Worm (Caenorhabditis elegans): ENCODE data around the gene C09B9.85.
A peak's percentile ranks its signal among the peaks of the same experiment; 100 is the strongest.

Gene C09B9.85

DNA sequence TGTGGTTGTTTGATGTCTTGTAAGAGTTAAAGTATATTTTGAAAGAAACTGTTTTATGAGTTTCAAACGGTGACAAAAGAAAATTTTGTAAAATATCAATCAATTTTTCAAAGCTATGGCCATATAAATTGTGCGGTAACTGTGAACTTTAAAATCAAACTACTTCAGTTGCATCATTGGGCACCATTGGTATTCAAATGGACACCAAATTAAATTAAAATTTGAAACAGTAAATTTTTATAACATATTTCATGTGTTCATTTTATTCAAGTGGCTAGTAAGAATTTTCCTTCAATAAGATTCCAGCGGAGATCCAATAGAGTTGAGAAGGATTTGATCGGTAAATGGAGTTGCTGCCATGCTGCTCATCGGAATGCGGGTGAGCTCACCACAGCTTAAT lies 5.8 kb upstream of the C09B9.85 start:
- peak; percentile 90 for TF ChIP-seq aha-1 (tag)
- no peak for TF ChIP-seq nhr-10 (tag; optimal IDR thresholded peaks at IDR 0.05)

DNA sequence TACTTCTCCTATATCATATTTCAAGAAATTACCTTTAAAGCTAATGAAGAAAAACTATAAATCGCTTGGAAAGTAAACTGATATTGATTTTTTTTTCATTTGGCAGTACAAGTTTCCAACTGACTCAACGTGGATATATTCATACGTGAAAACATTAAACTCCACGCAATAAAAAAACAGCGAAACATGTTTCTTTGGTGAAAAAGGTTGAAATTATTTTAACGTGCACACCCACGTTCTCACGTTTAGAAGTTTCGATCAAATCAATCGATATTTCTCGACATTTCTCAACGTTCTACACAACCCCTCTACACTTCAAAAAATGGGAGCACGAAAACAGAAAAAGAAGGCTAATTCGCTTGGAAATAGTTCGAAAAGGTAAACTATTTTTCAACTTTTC lies 3.4 kb upstream of the C09B9.85 start, which contains the start of the genes best-6 and C09B9.2:
Gene best-6 (minus strand): TSS at position 101 of the 400 bp plus-strand sequence.
Gene C09B9.2 (plus strand): TSS at position 314 of the 400 bp plus-strand sequence.
- TF ChIP-seq nhr-42 (GFP tag; IDR thresholded peaks at IDR 0.05) (no peak), hlh-30 (tag; optimal IDR thresholded peaks at IDR 0.05; ENCODE audit: insufficient read depth) (no peak), dpl-1 (GFP tag; optimal IDR thresholded peaks at IDR 0.05) (no peak), attf-4 (tag; optimal IDR thresholded peaks at IDR 0.05) (no peak), unc-62 (GFP tag; optimal IDR thresholded peaks at IDR 0.05 in 1 of 2) (peak in 1 of 2 experiments; percentile 87), unc-62 (tag; optimal IDR thresholded peaks at IDR 0.05) (no peak)

DNA sequence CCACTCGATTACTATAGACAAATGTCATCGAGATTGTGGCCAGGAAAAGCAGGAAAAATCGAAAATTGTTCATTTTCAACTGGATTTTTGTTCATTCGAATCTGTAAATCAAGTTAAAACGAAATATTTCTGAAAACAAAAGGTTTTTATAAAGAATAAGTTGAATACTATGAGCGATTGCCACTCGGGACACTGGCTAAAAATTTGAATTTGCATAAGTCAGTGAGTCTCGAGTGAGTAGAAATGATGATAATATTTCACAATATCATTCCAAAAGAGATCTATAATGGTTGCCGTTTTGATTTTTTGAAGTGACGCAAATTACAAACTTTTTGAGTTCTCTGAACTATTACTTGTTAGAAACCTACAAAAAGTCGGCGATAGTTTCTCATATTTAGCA lies 5.0 kb downstream of the C09B9.85 start, which contains the start of gene T28H11.8:
Gene T28H11.8 (minus strand): TSS at position 101 of the 400 bp plus-strand sequence.
- TF ChIP-seq aha-1 (tag) (peak; percentile 30), zfp-3 (GFP tag; conservative IDR thresholded peaks at IDR 0.05) (no peak)

DNA sequence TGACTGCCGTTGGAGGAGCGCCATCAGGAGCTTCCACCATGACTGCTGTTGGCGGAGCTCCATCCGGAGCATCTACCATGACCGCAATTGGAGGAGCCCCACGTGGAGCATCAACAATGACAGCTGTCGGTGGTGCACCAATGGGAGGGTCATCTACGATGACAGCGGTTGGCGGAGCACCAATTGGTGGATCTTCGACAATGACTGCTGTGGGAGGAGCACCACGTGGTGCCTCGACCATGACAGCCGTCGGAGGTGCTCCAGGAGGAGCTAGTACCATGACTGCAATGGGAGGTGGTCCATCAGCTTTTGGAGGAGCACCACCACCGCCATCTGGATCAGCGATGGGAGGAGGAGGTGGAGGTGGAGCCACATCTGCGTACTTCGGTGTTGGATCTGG lies 8.5 kb downstream of the C09B9.85 start, which contains the start of gene T28H11.7:
Gene T28H11.7 (minus strand): TSS at position 101 of the 400 bp plus-strand sequence.
- TF ChIP-seq set-16 (GFP tag; IDR thresholded peaks at IDR 0.05): peak; percentile 82

DNA sequence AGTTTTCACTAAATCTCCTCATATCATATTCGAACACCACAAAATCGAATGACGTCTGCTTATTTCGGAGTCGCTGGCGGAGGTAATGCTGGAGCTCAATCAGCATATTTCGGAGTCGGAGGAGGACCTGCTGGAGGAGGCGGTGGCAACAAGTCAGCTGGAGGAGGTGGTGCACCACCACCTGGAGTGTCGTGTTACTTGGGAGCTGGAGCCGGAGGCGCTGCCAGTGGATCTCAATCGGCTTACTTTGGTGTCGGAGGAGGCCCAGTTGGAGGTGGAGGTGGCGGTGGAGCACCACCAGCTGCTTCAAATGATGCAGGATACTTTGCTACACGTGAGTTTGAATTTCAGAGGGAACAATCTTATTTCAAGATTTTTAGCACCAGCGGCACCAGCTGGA lies 9.1 kb downstream of the C09B9.85 start, which contains the start of gene ssq-4:
Gene ssq-4 (plus strand): TSS at position 19 of the 400 bp plus-strand sequence.
- peak; percentile 83 for TF ChIP-seq set-16 (GFP tag; IDR thresholded peaks at IDR 0.05)

DNA sequence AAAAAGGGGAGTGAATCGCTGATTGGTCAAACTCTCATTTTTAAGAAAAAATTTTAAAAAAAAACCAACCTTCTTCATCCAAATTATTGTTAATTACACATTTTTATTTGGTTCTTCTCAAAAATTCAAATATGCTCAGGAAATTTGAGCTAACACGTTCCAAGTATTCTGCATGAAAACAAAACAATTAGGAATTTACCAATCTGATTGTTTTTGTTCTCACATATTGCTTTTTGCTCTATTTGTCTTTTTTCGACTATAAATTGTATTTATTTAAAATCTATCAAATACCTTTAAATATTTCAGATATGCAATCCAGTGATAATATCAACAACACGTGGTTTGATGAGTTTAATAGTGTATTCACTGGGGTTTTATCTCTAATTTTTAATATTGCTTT lies 13.3 kb downstream of the C09B9.85 start, which contains the start of gene srm-1:
Gene srm-1 (plus strand): TSS at position 301 of the 400 bp plus-strand sequence.
- TF ChIP-seq hif-1 (tag; optimal IDR thresholded peaks at IDR 0.05) (no peak), lin-15B (tag; optimal IDR thresholded peaks at IDR 0.05) (no peak), nhr-237 (tag; optimal IDR thresholded peaks at IDR 0.05) (no peak), unc-39 (tag; optimal IDR thresholded peaks at IDR 0.05) (no peak), hlh-30 (tag; optimal IDR thresholded peaks at IDR 0.05; ENCODE audit: insufficient read depth) (no peak), nhr-28 (tag; optimal IDR thresholded peaks at IDR 0.05) (no peak), attf-4 (tag; optimal IDR thresholded peaks at IDR 0.05) (no peak), nhr-48 (tag; optimal IDR thresholded peaks at IDR 0.05) (no peak), ZK546.5 (tag; optimal IDR thresholded peaks at IDR 0.05) (no peak), F37D6.2 (tag; optimal IDR thresholded peaks at IDR 0.05) (no peak), dpl-1 (GFP tag; optimal IDR thresholded peaks at IDR 0.05) (no peak), T20F7.1 (GFP tag; optimal IDR thresholded peaks at IDR 0.05) (no peak), spr-3 (GFP tag; optimal IDR thresholded peaks at IDR 0.05) (no peak)

DNA sequence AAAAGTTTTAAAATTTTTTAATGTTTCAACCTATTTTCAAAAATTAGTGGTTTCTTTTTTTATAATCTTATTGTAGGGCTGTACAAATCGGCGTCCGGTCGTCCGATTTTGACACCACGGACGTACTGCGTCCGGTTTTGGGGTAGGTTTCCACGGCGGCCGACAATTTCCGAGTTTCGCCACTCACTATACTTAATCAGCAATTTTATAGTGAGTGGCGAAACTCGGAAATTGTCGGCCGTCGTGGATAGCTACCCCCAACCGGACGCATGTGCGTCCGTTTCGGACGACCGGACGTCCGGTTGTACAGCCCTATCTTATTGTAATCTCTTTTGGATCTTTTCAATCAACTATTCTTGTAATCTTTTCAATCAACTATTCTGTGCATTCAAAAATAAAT lies 14.5 kb downstream of the C09B9.85 start:
- TF ChIP-seq snpc-1.2 (GFP tag; IDR thresholded peaks at IDR 0.05): peak; percentile 74

DNA sequence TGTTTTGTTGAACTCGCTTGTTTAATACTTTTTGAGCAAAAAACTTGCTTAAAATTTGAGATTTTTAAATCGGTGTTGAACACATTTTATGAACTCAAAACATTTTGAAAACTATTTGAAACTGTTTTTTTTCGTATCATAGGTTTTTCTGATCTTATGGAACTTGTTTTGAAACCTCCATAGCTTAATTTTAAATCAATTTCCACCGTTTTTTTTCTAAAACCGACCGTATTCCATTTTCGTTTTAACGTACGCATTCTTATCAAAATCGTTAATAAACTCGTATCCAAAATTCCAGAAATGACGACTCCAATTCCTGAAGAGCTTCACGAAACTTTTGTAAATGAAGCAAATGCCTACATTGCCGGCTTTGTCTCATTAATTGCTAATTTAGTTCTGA lies 17.2 kb downstream of the C09B9.85 start, which contains the start of gene srm-2:
Gene srm-2 (plus strand): TSS at position 301 of the 400 bp plus-strand sequence.
- no peak for TF ChIP-seq nhr-102 (tag; optimal IDR thresholded peaks at IDR 0.05)
- no peak for TF ChIP-seq D1046.2 (GFP tag; IDR thresholded peaks at IDR 0.05)
- TF ChIP-seq nhr-76 (tag; optimal IDR thresholded peaks at IDR 0.05): no peak
- TF ChIP-seq mxl-2 (GFP tag; conservative IDR thresholded peaks at IDR 0.05): no peak
- no peak for TF ChIP-seq sdz-12 (GFP tag; optimal IDR thresholded peaks at IDR 0.05)
- no peak for TF ChIP-seq attf-4 (tag; optimal IDR thresholded peaks at IDR 0.05)
- no peak for TF ChIP-seq gei-8 (GFP tag; optimal IDR thresholded peaks at IDR 0.05)
- no peak for TF ChIP-seq saeg-2 (GFP tag; IDR thresholded peaks at IDR 0.05)
- no peak for TF ChIP-seq F37D6.2 (tag; optimal IDR thresholded peaks at IDR 0.05)
- TF ChIP-seq fkh-10 (GFP tag; optimal IDR thresholded peaks at IDR 0.05): no peak
- no peak for TF ChIP-seq lsy-2 (tag; optimal IDR thresholded peaks at IDR 0.05)
- TF ChIP-seq tag-97 (GFP tag; IDR thresholded peaks at IDR 0.05): no peak
- no peak for TF ChIP-seq unc-130 (GFP tag; optimal IDR thresholded peaks at IDR 0.05)
- TF ChIP-seq daf-19 (GFP tag; conservative IDR thresholded peaks at IDR 0.05): no peak
